Worm (Caenorhabditis elegans) whole organism, L1 larva: Measurements from ENCODE around the gene ZK180.7.

Source experiments
- C16A3.4 ChIP-seq: fragments of 150-350 bp; optimal IDR thresholded peaks from 2 replicates; lab custom pipeline; 2014; ENCODE audit warnings: missing biosample characterization, missing genetic modification characterization
- aha-1 ChIP-seq: fragments of 150-350 bp; optimal IDR thresholded peaks from 2 replicates; lab custom pipeline; 2014; ENCODE audit warnings: missing biosample characterization, missing genetic modification characterization
- alr-1 ChIP-seq: fragments of 200-800 bp; sonication (Bioruptor generic); optimal IDR thresholded peaks from 2 replicates; lab custom pipeline; 2018; ENCODE audit warnings: borderline replicate concordance, mild to moderate bottlenecking, missing genetic modification characterization, missing compliant biosample characterization
- blmp-1 ChIP-seq: fragments of 150-350 bp; optimal IDR thresholded peaks from 2 replicates; lab custom pipeline; 2014; ENCODE audit warnings: missing biosample characterization, missing genetic modification characterization
- ceh-63 ChIP-seq: fragments of 200-800 bp; sonication (Bioruptor generic); optimal IDR thresholded peaks from 2 replicates; lab custom pipeline; 2018; ENCODE audit warnings: mild to moderate bottlenecking, missing genetic modification characterization, missing compliant biosample characterization
- ceh-8 ChIP-seq: fragments of 200-800 bp; sonication (Bioruptor generic); optimal IDR thresholded peaks from 2 replicates; lab custom pipeline; 2018; ENCODE audit warnings: mild to moderate bottlenecking, missing genetic modification characterization, moderate library complexity, missing compliant biosample characterization
- ceh-82 ChIP-seq, 3 experiments: fragments of 150-350 bp in 1 of 3; sonication (generic microtip) in 2 of 3; optimal IDR thresholded peaks; 2 replicates each; lab custom pipeline; 2014 to 2017; ENCODE audit warnings: missing biosample characterization in 3 of 3, missing genetic modification characterization in 3 of 3
- ceh-88 ChIP-seq: fragments of 200-800 bp; sonication (Bioruptor generic); IDR thresholded peaks from 2 replicates; pipeline ENCODE4 v1.3.6; 2022; ENCODE audit warnings: missing genetic modification characterization, missing compliant biosample characterization
- ceh-90 ChIP-seq: sonication (generic microtip); optimal IDR thresholded peaks from 2 replicates; lab custom pipeline; 2016; ENCODE audit warnings: missing genetic modification characterization, missing compliant biosample characterization
- dpl-1 ChIP-seq, 3 experiments: fragments of 150-350 bp in 2 of 3; sonication (generic microtip) in 1 of 3; optimal IDR thresholded peaks; 2 replicates each; lab custom pipeline; 2014 to 2017; ENCODE audit warnings: missing biosample characterization in 3 of 3, missing genetic modification characterization in 3 of 3, missing genetic modification reagents in 3 of 3
- efl-1 ChIP-seq, 4 experiments: fragments of 150-350 bp; optimal IDR thresholded peaks in 3 of 4; peaks in 1 of 4; 1 replicate in 1 of 4; 2 replicates in 3 of 4; lab custom pipeline; 2014; ENCODE audit warnings: missing biosample characterization in 2 of 4, missing genetic modification characterization in 2 of 4, missing genetic modification reagents in 2 of 4
- egl-13 ChIP-seq: sonication (generic microtip); optimal IDR thresholded peaks from 2 replicates; lab custom pipeline; 2016; ENCODE audit warnings: missing genotype, missing genetic modification reagents, missing genetic modification characterization, missing compliant biosample characterization
- elt-2 ChIP-seq: sonication (generic microtip); optimal IDR thresholded peaks from 2 replicates; lab custom pipeline; 2016; ENCODE audit warnings: missing genetic modification characterization, mild to moderate bottlenecking, inconsistent platforms, missing compliant biosample characterization, missing genetic modification reagents
- elt-3 ChIP-seq, 6 experiments: fragments of 150-350 bp in 1 of 6; sonication (generic microtip); optimal IDR thresholded peaks; 2 replicates each; lab custom pipeline; 2017 to 2018; ENCODE audit warnings: missing biosample characterization in 6 of 6, missing genetic modification characterization in 6 of 6, inconsistent platforms in 1 of 6
- ets-5 ChIP-seq: fragments of 200-800 bp; sonication (Bioruptor generic); IDR thresholded peaks from 2 replicates; pipeline ENCODE4 v1.3.6; 2022; ENCODE audit warnings: missing genetic modification characterization, missing compliant biosample characterization
- fkh-10 ChIP-seq: sonication (generic microtip); optimal IDR thresholded peaks from 2 replicates; lab custom pipeline; 2017; ENCODE audit warnings: missing biosample characterization, missing genetic modification reagents, missing genetic modification characterization
- fos-1 ChIP-seq: fragments of 150-350 bp; optimal IDR thresholded peaks from 2 replicates; lab custom pipeline; 2014; ENCODE audit warnings: missing biosample characterization, missing genetic modification characterization
- grh-1 ChIP-seq: fragments of 200-800 bp; sonication (Bioruptor generic); IDR thresholded peaks from 2 replicates; pipeline ENCODE4 v1.3.6; 2022; ENCODE audit warnings: missing genetic modification reagents, missing genetic modification characterization, missing compliant biosample characterization
- hlh-17 ChIP-seq: fragments of 200-800 bp; sonication (Bioruptor generic); optimal IDR thresholded peaks from 2 replicates; lab custom pipeline; 2018; ENCODE audit warnings: missing genetic modification characterization, mild to moderate bottlenecking, missing compliant biosample characterization, moderate library complexity, borderline replicate concordance
- hlh-4 ChIP-seq: sonication (generic microtip); optimal IDR thresholded peaks from 2 replicates; lab custom pipeline; 2016; ENCODE audit warnings: mild to moderate bottlenecking, missing genetic modification characterization, missing compliant biosample characterization
- isw-1 ChIP-seq: fragments of 200-800 bp; sonication (Bioruptor generic); IDR thresholded peaks from 2 replicates; pipeline ENCODE4 v1.3.6; 2022; ENCODE audit warnings: missing genetic modification characterization, missing compliant biosample characterization
- lin-14 ChIP-seq: fragments of 200-800 bp; sonication (Bioruptor generic); optimal IDR thresholded peaks from 2 replicates; lab custom pipeline; 2018; ENCODE audit warnings: mild to moderate bottlenecking, missing genetic modification characterization, moderate library complexity, missing compliant biosample characterization
- lin-15B ChIP-seq: fragments of 150-350 bp; sonication (generic microtip); optimal IDR thresholded peaks from 3 replicates; lab custom pipeline; 2014; ENCODE audit warnings: missing biosample characterization, missing genetic modification characterization
- lin-35 ChIP-seq, 2 experiments: fragments of 150-350 bp; optimal IDR thresholded peaks; 2 replicates each; lab custom pipeline; 2014; ENCODE audit warnings: missing biosample characterization in 2 of 2, missing genetic modification characterization in 2 of 2, missing genetic modification reagents in 2 of 2
- lir-3 ChIP-seq: sonication (generic microtip); optimal IDR thresholded peaks from 2 replicates; lab custom pipeline; 2016; ENCODE audit warnings: mild to moderate bottlenecking, missing genetic modification characterization, moderate library complexity, missing compliant biosample characterization; ENCODE audit not compliant: poor library complexity
- lsy-2 ChIP-seq, 2 experiments: fragments of 150-350 bp; optimal IDR thresholded peaks; 2 replicates each; lab custom pipeline; 2014; ENCODE audit warnings: missing biosample characterization in 2 of 2, missing genetic modification characterization in 2 of 2
- mab-9 ChIP-seq: fragments of 200-800 bp; sonication (Bioruptor generic); IDR thresholded peaks from 2 replicates; pipeline ENCODE4 v1.3.6; 2022; ENCODE audit warnings: missing genetic modification reagents, missing genetic modification characterization, missing compliant biosample characterization
- mep-1 ChIP-seq: fragments of 150-350 bp; optimal IDR thresholded peaks from 2 replicates; lab custom pipeline; 2014; ENCODE audit warnings: missing biosample characterization, missing genetic modification characterization
- nhr-11 ChIP-seq: fragments of 150-350 bp; optimal IDR thresholded peaks from 2 replicates; lab custom pipeline; 2014; ENCODE audit warnings: missing biosample characterization, missing genetic modification characterization
- nhr-19 ChIP-seq: fragments of 200-800 bp; sonication (Bioruptor generic); conservative IDR thresholded peaks from 2 replicates; pipeline ENCODE4 v1.3.6; 2022; ENCODE audit warnings: missing genetic modification characterization, missing compliant biosample characterization
- nhr-20 ChIP-seq: sonication (generic microtip); optimal IDR thresholded peaks from 2 replicates; lab custom pipeline; 2016; ENCODE audit warnings: mild to moderate bottlenecking, missing genetic modification characterization, missing compliant biosample characterization
- nhr-47 ChIP-seq: sonication (generic microtip); optimal IDR thresholded peaks from 2 replicates; lab custom pipeline; 2016; ENCODE audit warnings: mild to moderate bottlenecking, missing genetic modification characterization, moderate library complexity, missing compliant biosample characterization
- nhr-76 ChIP-seq: sonication (generic microtip); optimal IDR thresholded peaks from 2 replicates; lab custom pipeline; 2017; ENCODE audit warnings: missing biosample characterization, missing genetic modification characterization
- nhr-84 ChIP-seq: sonication (generic microtip); optimal IDR thresholded peaks from 2 replicates; lab custom pipeline; 2017; ENCODE audit warnings: missing biosample characterization, missing genetic modification characterization
- rnt-1 ChIP-seq: sonication (generic microtip); optimal IDR thresholded peaks from 2 replicates; lab custom pipeline; 2016; ENCODE audit warnings: mild to moderate bottlenecking, missing genetic modification characterization, moderate library complexity, missing compliant biosample characterization
- skn-1 ChIP-seq: fragments of 150-350 bp; optimal IDR thresholded peaks from 2 replicates; lab custom pipeline; 2014; ENCODE audit warnings: missing biosample characterization, missing genetic modification characterization
- sptf-1 ChIP-seq: fragments of 150-350 bp; optimal IDR thresholded peaks from 2 replicates; lab custom pipeline; 2014; ENCODE audit warnings: missing biosample characterization, missing genetic modification characterization
- sup-37 ChIP-seq: fragments of 200-800 bp; sonication (Bioruptor generic); optimal IDR thresholded peaks from 2 replicates; lab custom pipeline; 2018; ENCODE audit warnings: mild to moderate bottlenecking, missing genetic modification characterization, missing compliant biosample characterization
- tbx-2 ChIP-seq: sonication (generic microtip); optimal IDR thresholded peaks from 2 replicates; lab custom pipeline; 2016; ENCODE audit warnings: missing genetic modification characterization, missing compliant biosample characterization
- unc-30 ChIP-seq: sonication (generic microtip); optimal IDR thresholded peaks from 2 replicates; lab custom pipeline; 2017; ENCODE audit warnings: missing biosample characterization, missing genetic modification characterization
- unc-62 ChIP-seq: fragments of 150-350 bp; optimal IDR thresholded peaks from 2 replicates; lab custom pipeline; 2014; ENCODE audit warnings: missing biosample characterization, missing genetic modification reagents, missing genetic modification characterization
- unc-98 ChIP-seq: fragments of 200-800 bp; sonication (Bioruptor generic); IDR thresholded peaks from 2 replicates; pipeline ENCODE4 v1.3.6; 2022; ENCODE audit warnings: missing genetic modification characterization, missing compliant biosample characterization
- xbp-1 ChIP-seq: sonication (generic microtip); optimal IDR thresholded peaks from 2 replicates; lab custom pipeline; 2016; ENCODE audit warnings: missing genetic modification characterization, missing compliant biosample characterization
- zag-1 ChIP-seq: fragments of 150-350 bp; optimal IDR thresholded peaks from 2 replicates; lab custom pipeline; 2014; ENCODE audit warnings: missing biosample characterization, missing genetic modification characterization
- zip-4 ChIP-seq: fragments of 200-800 bp; sonication (Bioruptor generic); optimal IDR thresholded peaks from 2 replicates; lab custom pipeline; 2018; ENCODE audit warnings: mild to moderate bottlenecking, missing genetic modification characterization, moderate library complexity, missing compliant biosample characterization
- ztf-11 ChIP-seq, 2 experiments: sonication (generic microtip); optimal IDR thresholded peaks; 2 replicates each; lab custom pipeline; 2016 to 2017; ENCODE audit warnings: missing genetic modification characterization in 2 of 2, missing biosample characterization in 1 of 2, missing compliant biosample characterization in 1 of 2
- ztf-4 ChIP-seq: fragments of 150-350 bp; optimal IDR thresholded peaks from 2 replicates; lab custom pipeline; 2014; ENCODE audit warnings: missing biosample characterization, missing genetic modification characterization

Gene ZK180.7

ce11 chrIV:4511259-4511890 is 21.0 kb downstream of the ZK180.7 start, which contains the start of the genes rfth-1 and ZK180.8:
rfth-1 (minus strand) TSS chrIV:4511309.
ZK180.8 (minus strand) TSS chrIV:4511724.
- TF ChIP-seq lin-35 (GFP tag; optimal IDR thresholded peaks at IDR 0.05; lab: Kevin White, UChicago) (peak in 1 of 2 experiments; percentile 46), elt-2 (tag; lab: Kevin White, UChicago) (peak; percentile 14), efl-1 (optimal IDR thresholded peaks at IDR 0.05; lab: Kevin White, UChicago) (no peak), efl-1 (GFP tag; optimal IDR thresholded peaks at IDR 0.05 in 1 of 2; lab: Kevin White, UChicago) (peak in 1 of 2 experiments; percentile 53), hlh-17 (GFP tag; lab: Kevin White, UChicago) (no peak)

ce11 chrIV:4513269-4513819 is 23.0 kb downstream of the ZK180.7 start, which contains the start of gene sar-1:
sar-1 (minus strand) TSS chrIV:4513319.
- TF ChIP-seq ceh-8 (GFP tag; lab: Kevin White, UChicago) (peak; percentile 80), elt-3 (tag; optimal IDR thresholded peaks at IDR 0.05; lab: Kevin White, UChicago) (peak in 2 of 6 experiments; percentile 13 to 27), xbp-1 (tag; lab: Kevin White, UChicago) (peak; percentile 93), nhr-11 (tag; lab: Kevin White, UChicago) (peak; percentile 44), alr-1 (no peak), ztf-11 (tag; optimal IDR thresholded peaks at IDR 0.05; lab: Kevin White, UChicago) (peak in 1 of 2 experiments; percentile 31), ztf-4 (tag; lab: Kevin White, UChicago) (peak; percentile 53), sup-37 (peak; percentile 69), ceh-63 (GFP tag; lab: Kevin White, UChicago) (no peak), C16A3.4 (tag; lab: Kevin White, UChicago) (peak; percentile 73), fos-1 (tag; lab: Kevin White, UChicago) (peak; percentile 80), unc-30 (no peak), isw-1 (GFP tag; lab: Robert Waterston, UW) (peak; percentile 74), ceh-82 (tag; optimal IDR thresholded peaks at IDR 0.05; lab: Kevin White, UChicago) (peak; percentile 73 to 80 (median 80)), sptf-1 (no peak), blmp-1 (tag; lab: Kevin White, UChicago) (peak; percentile 45), lin-35 (GFP tag; optimal IDR thresholded peaks at IDR 0.05; lab: Kevin White, UChicago) (peak; percentile 82 to 87), zag-1 (tag; lab: Kevin White, UChicago) (no peak), rnt-1 (peak; percentile 91), lir-3 (tag; lab: Kevin White, UChicago) (no peak), zip-4 (GFP tag; lab: Kevin White, UChicago) (peak; percentile 59), dpl-1 (GFP tag; optimal IDR thresholded peaks at IDR 0.05; lab: Kevin White, UChicago) (peak; percentile 58 to 83 (median 80)), ceh-88 (GFP tag; lab: Robert Waterston, UW) (no peak), nhr-76 (tag; lab: Kevin White, UChicago) (no peak), aha-1 (peak; percentile 17), nhr-84 (tag; lab: Kevin White, UChicago) (no peak), lin-14 (GFP tag; lab: Kevin White, UChicago) (peak; percentile 88), skn-1 (tag; lab: Kevin White, UChicago) (peak; percentile 48), hlh-4 (tag; lab: Kevin White, UChicago) (no peak), nhr-20 (tag; lab: Kevin White, UChicago) (peak; percentile 86), unc-62 (no peak), unc-98 (GFP tag; lab: Robert Waterston, UW) (no peak), grh-1 (GFP tag; lab: Robert Waterston, UW) (peak; percentile 79), mab-9 (GFP tag; lab: Robert Waterston, UW) (no peak; the same call in 1 of the 2 replicates), lin-15B (tag; lab: Kevin White, UChicago) (peak; percentile 63), hlh-17 (GFP tag; lab: Kevin White, UChicago) (no peak), lsy-2 (tag; optimal IDR thresholded peaks at IDR 0.05; lab: Kevin White, UChicago) (peak; percentile 85 to 89), nhr-47 (tag; lab: Kevin White, UChicago) (peak; percentile 94), egl-13 (peak; percentile 85), ets-5 (GFP tag; lab: Robert Waterston, UW) (no peak), nhr-19 (GFP tag; lab: Robert Waterston, UW) (peak; percentile 83), mep-1 (peak; percentile 95), fkh-10 (GFP tag; lab: Kevin White, UChicago) (peak; percentile 54), tbx-2 (tag; lab: Kevin White, UChicago) (peak; percentile 88), ceh-90 (tag; lab: Kevin White, UChicago) (no peak)
